3 fruit fly cellular contexts compared by ENCODE assay signal in the genomic region with DNA sequence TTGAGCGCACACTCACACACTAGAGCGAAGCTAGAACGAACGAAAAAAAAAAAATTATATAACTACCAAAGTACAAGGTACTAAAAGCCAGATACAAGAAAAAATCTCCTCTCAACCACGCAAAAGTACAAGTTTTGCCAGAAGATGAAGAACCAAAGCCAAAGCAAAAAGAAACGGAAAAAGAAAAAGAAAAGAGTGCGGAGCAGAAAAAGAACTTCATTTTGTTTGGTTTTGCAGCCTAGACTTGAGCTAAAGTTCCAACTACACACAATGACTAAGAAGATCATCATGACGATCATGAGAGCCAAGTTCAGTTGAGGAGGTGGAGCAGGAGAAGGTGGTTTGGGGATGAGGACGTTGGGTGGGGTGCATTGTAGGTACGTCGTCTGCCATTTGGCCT.
TF ChIP-seq lines count a peak whose summit lies in the region.

No protein-coding gene starts in this region.

- TF ChIP-seq CTCF in whole organism, embryonic (GFP tag; optimal IDR thresholded peaks at IDR 0.05; lab: Kevin White, UChicago) = no peak

TF ChIP-seq in whole organism, embryonic, 481 proteins besides CTCF, POLR2A, EP300 and RAD21:
- TF ChIP-seq Spps (tag; optimal IDR thresholded peaks at IDR 0.05; lab: Kevin White, UChicago) = no peak
- no peak for TF ChIP-seq unpg (GFP tag; optimal IDR thresholded peaks at IDR 0.05; lab: Kevin White, UChicago)
- no peak for TF ChIP-seq CG6765 (GFP tag; optimal IDR thresholded peaks at IDR 0.05; lab: Kevin White, UChicago)
- TF ChIP-seq knrl (GFP tag; IDR thresholded peaks at IDR 0.05; lab: Robert Waterston, UW; ENCODE audit: partially characterized antibody) = 0 out of 3 replicates have a peak, but pooled peaks have one; percentile 12
- TF ChIP-seq jigr1 (GFP tag; IDR thresholded peaks at IDR 0.05; lab: Robert Waterston, UW) = no peak
- TF ChIP-seq Jarid2 (GFP tag; optimal IDR thresholded peaks at IDR 0.05; lab: Kevin White, UChicago) = no peak
- no peak for TF ChIP-seq ase (GFP tag; IDR thresholded peaks at IDR 0.05; lab: Robert Waterston, UW)
- TF ChIP-seq CG13775 (GFP tag; optimal IDR thresholded peaks at IDR 0.05; lab: Kevin White, UChicago) = no peak
- TF ChIP-seq nom (GFP tag; optimal IDR thresholded peaks at IDR 0.05; lab: Kevin White, UChicago) = peak; percentile 68
- peak in 1 of 2 experiments; percentile 70 for TF ChIP-seq bsh (GFP tag; optimal IDR thresholded peaks at IDR 0.05; lab: Kevin White, UChicago)
- no peak for TF ChIP-seq CG34422 (GFP tag; IDR thresholded peaks at IDR 0.05; lab: Robert Waterston, UW)
- no peak for TF ChIP-seq CG16863 (GFP tag; optimal IDR thresholded peaks at IDR 0.05; lab: Kevin White, UChicago)
- TF ChIP-seq Pdp1 (GFP tag; optimal IDR thresholded peaks at IDR 0.05; lab: Kevin White, UChicago) = peak in 1 of 2 experiments; percentile 51
- no peak for TF ChIP-seq abd-A (tag; optimal IDR thresholded peaks at IDR 0.05; lab: Kevin White, UChicago)
- no peak for TF ChIP-seq cwo (GFP tag; optimal IDR thresholded peaks at IDR 0.05; lab: Kevin White, UChicago)

TF ChIP-seq in whole organism, prepupa, 60 proteins besides CTCF, POLR2A, EP300 and RAD21:
- peak; percentile 30 for TF ChIP-seq CG1621 (tag; optimal IDR thresholded peaks at IDR 0.05; lab: Kevin White, UChicago)
- peak; percentile 15; the same call in 1 of the 3 replicates for TF ChIP-seq CG6163 (GFP tag; IDR thresholded peaks at IDR 0.05; lab: Robert Waterston, UW)
- TF ChIP-seq Ets96B (tag; optimal IDR thresholded peaks at IDR 0.05; lab: Kevin White, UChicago) = peak; percentile 36
- TF ChIP-seq Lpt (GFP tag; optimal IDR thresholded peaks at IDR 0.05; lab: Kevin White, UChicago) = peak; percentile 23
- TF ChIP-seq CG3032 (tag; optimal IDR thresholded peaks at IDR 0.05; lab: Kevin White, UChicago) = peak; percentile 0
- TF ChIP-seq Blimp-1 (GFP tag; optimal IDR thresholded peaks at IDR 0.05; lab: Kevin White, UChicago) = no peak
- peak; percentile 63 for TF ChIP-seq CG6808 (GFP tag; optimal IDR thresholded peaks at IDR 0.05; lab: Kevin White, UChicago)
- no peak for TF ChIP-seq CG6276 (GFP tag; optimal IDR thresholded peaks at IDR 0.05; lab: Kevin White, UChicago)
- peak; percentile 67 to 76 for TF ChIP-seq ss (GFP tag; optimal IDR thresholded peaks at IDR 0.05; lab: Kevin White, UChicago)
- no peak for TF ChIP-seq Ets21C (GFP tag; optimal IDR thresholded peaks at IDR 0.05; lab: Kevin White, UChicago)
- TF ChIP-seq CG9139 (GFP tag; optimal IDR thresholded peaks at IDR 0.05; lab: Kevin White, UChicago) = peak; percentile 47
- peak; percentile 10 for TF ChIP-seq CG10669 (GFP tag; optimal IDR thresholded peaks at IDR 0.05; lab: Kevin White, UChicago)
- no peak for TF ChIP-seq CG31627 (GFP tag; optimal IDR thresholded peaks at IDR 0.05; lab: Kevin White, UChicago)
- TF ChIP-seq Eip93F (GFP tag; optimal IDR thresholded peaks at IDR 0.05; lab: Kevin White, UChicago) = no peak
- peak; percentile 23 for TF ChIP-seq spab (GFP tag; optimal IDR thresholded peaks at IDR 0.05; lab: Kevin White, UChicago)
- TF ChIP-seq Gug (GFP tag; IDR thresholded peaks at IDR 0.05; lab: Robert Waterston, UW) = no peak
- no peak for TF ChIP-seq CG8119 (GFP tag; IDR thresholded peaks at IDR 0.05; lab: Robert Waterston, UW)
- TF ChIP-seq dsx (GFP tag; optimal IDR thresholded peaks at IDR 0.05; lab: Kevin White, UChicago; ENCODE audit: poor library complexity, severe bottlenecking) = peak; percentile 42
- no peak for TF ChIP-seq topi (GFP tag; optimal IDR thresholded peaks at IDR 0.05; lab: Kevin White, UChicago)

TF ChIP-seq in whole organism, pupa, 21 proteins besides CTCF, POLR2A, EP300 and RAD21:
- TF ChIP-seq CG34367 (tag; optimal IDR thresholded peaks at IDR 0.05; lab: Kevin White, UChicago) = peak; percentile 33
- TF ChIP-seq EcR (GFP tag; optimal IDR thresholded peaks at IDR 0.05; lab: Kevin White, UChicago) = peak; percentile 66
- no peak for TF ChIP-seq Pif1B (GFP tag; optimal IDR thresholded peaks at IDR 0.05; lab: Kevin White, UChicago)
- no peak for TF ChIP-seq CG10348 (GFP tag; IDR thresholded peaks at IDR 0.05; lab: Robert Waterston, UW)
- peak; percentile 55 for TF ChIP-seq gl (tag; optimal IDR thresholded peaks at IDR 0.05; lab: Kevin White, UChicago)
- no peak for TF ChIP-seq Ets98B (GFP tag; IDR thresholded peaks at IDR 0.05; lab: Robert Waterston, UW)
- TF ChIP-seq CG9948 (tag; optimal IDR thresholded peaks at IDR 0.05; lab: Kevin White, UChicago) = peak; percentile 35
- TF ChIP-seq CG14655 (GFP tag; optimal IDR thresholded peaks at IDR 0.05; lab: Kevin White, UChicago) = peak; percentile 32
- peak; percentile 26 for TF ChIP-seq CG13204 (GFP tag; optimal IDR thresholded peaks at IDR 0.05; lab: Kevin White, UChicago)
- no peak for TF ChIP-seq CG4496 (GFP tag; IDR thresholded peaks at IDR 0.05; lab: Robert Waterston, UW)
- no peak for TF ChIP-seq CG32121 (GFP tag; IDR thresholded peaks at IDR 0.05; lab: Robert Waterston, UW)
- TF ChIP-seq CG17806 (tag; optimal IDR thresholded peaks at IDR 0.05; lab: Kevin White, UChicago) = peak; percentile 30
- TF ChIP-seq CG12605 (GFP tag; IDR thresholded peaks at IDR 0.05; lab: Robert Waterston, UW) = peak; percentile 29; the same call in 1 of the 2 replicates
- TF ChIP-seq D1 (tag; optimal IDR thresholded peaks at IDR 0.05; lab: Kevin White, UChicago) = no peak
- no peak for TF ChIP-seq rn (GFP tag; IDR thresholded peaks at IDR 0.05; lab: Robert Waterston, UW)
- TF ChIP-seq Pif1A (GFP tag; optimal IDR thresholded peaks at IDR 0.05; lab: Kevin White, UChicago) = no peak
- no peak for TF ChIP-seq Snoo (tag; optimal IDR thresholded peaks at IDR 0.05; lab: Kevin White, UChicago)
- TF ChIP-seq CG8301 (tag; optimal IDR thresholded peaks at IDR 0.05; lab: Kevin White, UChicago) = no peak
- peak; percentile 23 for TF ChIP-seq CG15710 (tag; optimal IDR thresholded peaks at IDR 0.05; lab: Kevin White, UChicago)
- TF ChIP-seq fd96Ca (GFP tag; IDR thresholded peaks at IDR 0.05; lab: Robert Waterston, UW) = no peak
- peak; percentile 27 for TF ChIP-seq CG8159 (tag; optimal IDR thresholded peaks at IDR 0.05; lab: Kevin White, UChicago)
